Worm (Caenorhabditis elegans): ENCODE results near the gene sri-78.

DNA sequence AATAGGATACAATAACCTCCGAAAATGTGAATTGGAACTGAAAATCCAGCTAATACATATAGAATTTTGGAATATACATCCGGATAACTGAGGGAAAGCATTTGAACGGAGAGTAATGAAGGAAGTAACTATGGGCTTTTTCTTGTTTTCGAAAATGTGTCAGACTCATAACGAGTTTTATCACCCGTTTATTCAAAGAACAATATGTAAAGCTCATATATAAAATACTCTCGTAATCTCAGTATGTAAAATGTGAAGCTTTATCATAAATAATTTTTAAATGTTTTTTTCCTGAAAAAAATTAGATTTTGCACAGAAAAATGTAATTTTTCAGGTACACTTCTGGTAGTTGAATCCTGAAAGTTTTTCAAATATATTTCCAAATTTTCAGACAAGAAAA lies 45.5 kb downstream of the sri-78 start, which contains the start of gene srh-297:
- TF ChIP-seq skn-1 (tag; optimal IDR thresholded peaks at IDR 0.05): no peak
- TF ChIP-seq ceh-28 (tag; optimal IDR thresholded peaks at IDR 0.05): no peak
- TF ChIP-seq elt-3 (tag; optimal IDR thresholded peaks at IDR 0.05): no peak
- no peak for TF ChIP-seq zag-1 (tag; optimal IDR thresholded peaks at IDR 0.05)
- TF ChIP-seq nhr-76 (tag; optimal IDR thresholded peaks at IDR 0.05): no peak
- TF ChIP-seq ceh-16 (tag; optimal IDR thresholded peaks at IDR 0.05): no peak
- TF ChIP-seq unc-62 (GFP tag; optimal IDR thresholded peaks at IDR 0.05): no peak
- TF ChIP-seq tbx-2 (tag; optimal IDR thresholded peaks at IDR 0.05): no peak
- TF ChIP-seq mdl-1 (tag; optimal IDR thresholded peaks at IDR 0.05): no peak
- TF ChIP-seq fkh-10 (GFP tag; optimal IDR thresholded peaks at IDR 0.05): no peak
- no peak for TF ChIP-seq nhr-11 (tag; optimal IDR thresholded peaks at IDR 0.05)
- TF ChIP-seq ztf-11 (tag; optimal IDR thresholded peaks at IDR 0.05): no peak

Measured in whole organism, L3 larva.